Fruit fly (Drosophila melanogaster) whole organism, embryonic: ENCODE measurements around the gene ATP8B.

ENCODE experiments used
- Aef1 ChIP-seq: fragments of 200-800 bp; sonication (Bioruptor generic); IDR thresholded peaks from 3 replicates; pipeline ENCODE4 v1.3.6; 2022; ENCODE audit warnings: missing biosample characterization, missing genetic modification characterization
- Asciz ChIP-seq: fragments of 200-800 bp; sonication (Bioruptor generic); optimal IDR thresholded peaks from 2 replicates; lab custom pipeline; 2017; ENCODE audit warnings: missing biosample characterization, mild to moderate bottlenecking, missing genetic modification characterization, missing genetic modification reagents
- BEAF-32 ChIP-seq: fragments of 200-800 bp; sonication (Bioruptor generic); optimal IDR thresholded peaks from 3 replicates; lab custom pipeline; 2017; ENCODE audit warnings: missing biosample characterization, missing genetic modification characterization, mild to moderate bottlenecking, moderate library complexity, missing genetic modification reagents
- BtbVII ChIP-seq: fragments of 200-800 bp; sonication (Bioruptor generic); optimal IDR thresholded peaks from 3 replicates; lab custom pipeline; 2017; ENCODE audit warnings: missing biosample characterization, mild to moderate bottlenecking, missing genetic modification characterization
- CG10431 ChIP-seq: fragments of 200-800 bp; sonication (Bioruptor generic); optimal IDR thresholded peaks from 3 replicates; lab custom pipeline; 2018; ENCODE audit warnings: missing biosample characterization, mild to moderate bottlenecking, missing genetic modification characterization
- CG12769 ChIP-seq: fragments of 200-800 bp; sonication (Bioruptor generic); optimal IDR thresholded peaks from 2 replicates; lab custom pipeline; 2019; ENCODE audit warnings: missing biosample characterization, mild to moderate bottlenecking, missing genetic modification characterization, moderate library complexity
- CG13296 ChIP-seq: fragments of 200-800 bp; sonication (Bioruptor generic); optimal IDR thresholded peaks from 3 replicates; lab custom pipeline; 2018; ENCODE audit warnings: missing biosample characterization, mild to moderate bottlenecking, missing genetic modification characterization
- CG14860 ChIP-seq: fragments of 200-800 bp; sonication (Bioruptor generic); IDR thresholded peaks from 3 replicates; pipeline ENCODE4 v1.3.6; 2022; ENCODE audit warnings: missing biosample characterization, missing genetic modification characterization; ENCODE audit not compliant: partially characterized antibody
- CG17186 ChIP-seq: fragments of 200-800 bp; sonication (Bioruptor generic); optimal IDR thresholded peaks from 3 replicates; lab custom pipeline; 2017; ENCODE audit warnings: missing biosample characterization, missing genetic modification reagents, missing genetic modification characterization
- CG17829 ChIP-seq: fragments of 200-800 bp; optimal IDR thresholded peaks from 2 replicates; lab custom pipeline; 2019; ENCODE audit warnings: missing biosample characterization, mild to moderate bottlenecking, missing genetic modification characterization, moderate library complexity
- CG18764 ChIP-seq: fragments of 200-800 bp; sonication (Bioruptor generic); optimal IDR thresholded peaks from 3 replicates; lab custom pipeline; 2016; ENCODE audit warnings: missing biosample characterization, missing genetic modification characterization
- CG31365 ChIP-seq: fragments of 200-800 bp; sonication (Bioruptor generic); optimal IDR thresholded peaks from 2 replicates; lab custom pipeline; 2018; ENCODE audit warnings: missing biosample characterization, mild to moderate bottlenecking, missing genetic modification characterization
- CG32767 ChIP-seq: fragments of 200-800 bp; sonication (Bioruptor generic); IDR thresholded peaks from 2 replicates; pipeline ENCODE4 v1.3.6; 2022; ENCODE audit warnings: missing biosample characterization, missing genetic modification characterization
- CG6689 ChIP-seq: fragments of 200-800 bp; sonication (Bioruptor generic); IDR thresholded peaks from 2 replicates; pipeline ENCODE4 v1.3.6; 2022; ENCODE audit warnings: missing biosample characterization, missing genetic modification characterization
- CG6791 ChIP-seq: fragments of 200-800 bp; sonication (Bioruptor generic); IDR thresholded peaks from 3 replicates; pipeline ENCODE4 v1.3.6; 2022; ENCODE audit warnings: missing biosample characterization, missing genetic modification characterization; ENCODE audit not compliant: partially characterized antibody
- CG7271 ChIP-seq: fragments of 200-800 bp; sonication (Bioruptor generic); optimal IDR thresholded peaks from 2 replicates; lab custom pipeline; 2018; ENCODE audit warnings: missing biosample characterization, mild to moderate bottlenecking, missing genetic modification characterization, moderate library complexity
- CG7928 ChIP-seq: fragments of 200-800 bp; sonication (Bioruptor generic); optimal IDR thresholded peaks from 2 replicates; lab custom pipeline; 2017; ENCODE audit warnings: missing biosample characterization, mild to moderate bottlenecking, missing genetic modification characterization
- CG8290 ChIP-seq, 3 experiments: fragments of 200-800 bp; sonication (Bioruptor generic); optimal IDR thresholded peaks; 2 replicates each; lab custom pipeline; 2016 to 2019; ENCODE audit warnings: missing biosample characterization in 3 of 3, missing genetic modification characterization in 3 of 3, mild to moderate bottlenecking in 2 of 3, moderate library complexity in 1 of 3
- CG8478 ChIP-seq: fragments of >200 bp; optimal IDR thresholded peaks from 2 replicates; lab custom pipeline; 2018
- CG8765 ChIP-seq: fragments of 200-800 bp; sonication (Bioruptor generic); IDR thresholded peaks from 2 replicates; pipeline ENCODE4 v1.3.6; 2022; ENCODE audit warnings: missing biosample characterization, missing genetic modification characterization
- CG9876 ChIP-seq: fragments of 200-800 bp; sonication (Bioruptor generic); optimal IDR thresholded peaks from 2 replicates; lab custom pipeline; 2016; ENCODE audit warnings: missing biosample characterization, missing genetic modification characterization
- D19B ChIP-seq: fragments of 200-800 bp; sonication (Bioruptor generic); optimal IDR thresholded peaks from 2 replicates; lab custom pipeline; 2017; ENCODE audit warnings: missing biosample characterization, mild to moderate bottlenecking, missing genetic modification characterization
- Dbx ChIP-seq: fragments of 200-800 bp; sonication (Bioruptor generic); IDR thresholded peaks from 3 replicates; pipeline ENCODE4 v1.3.6; 2022; ENCODE audit warnings: missing biosample characterization, missing genetic modification characterization
- Dll ChIP-seq: fragments of 200-800 bp; sonication (Bioruptor generic); IDR thresholded peaks from 4 replicates; pipeline ENCODE4 v1.3.6; 2022; ENCODE audit warnings: missing biosample characterization, missing genetic modification characterization; ENCODE audit not compliant: partially characterized antibody
- Doc3 ChIP-seq: fragments of 200-800 bp; sonication (Bioruptor generic); IDR thresholded peaks from 3 replicates; pipeline ENCODE4 v1.3.6; 2022; ENCODE audit warnings: missing biosample characterization, missing genetic modification characterization; ENCODE audit not compliant: partially characterized antibody
- Fer2 ChIP-seq: fragments of 200-800 bp; sonication (Bioruptor generic); optimal IDR thresholded peaks from 2 replicates; lab custom pipeline; 2018; ENCODE audit warnings: missing biosample characterization, mild to moderate bottlenecking, missing genetic modification characterization, moderate library complexity
- Hr3 ChIP-seq: fragments of 200-800 bp; sonication (Bioruptor generic); optimal IDR thresholded peaks from 3 replicates; lab custom pipeline; 2016; ENCODE audit warnings: missing biosample characterization, missing genetic modification characterization
- Hr51 ChIP-seq, 2 experiments: fragments of 200-800 bp; sonication (Bioruptor generic); optimal IDR thresholded peaks; 2 replicates in 1 of 2; 3 replicates in 1 of 2; lab custom pipeline; 2016 to 2018; ENCODE audit warnings: missing biosample characterization in 2 of 2, missing genetic modification characterization in 2 of 2, mild to moderate bottlenecking in 1 of 2, moderate library complexity in 1 of 2
- Jarid2 ChIP-seq: fragments of 200-800 bp; sonication (Bioruptor generic); optimal IDR thresholded peaks from 3 replicates; lab custom pipeline; 2017; ENCODE audit warnings: mild to moderate bottlenecking, missing biosample characterization, missing genetic modification reagents, missing genetic modification characterization
- MESR4 ChIP-seq: fragments of 200-800 bp; sonication (Bioruptor generic); optimal IDR thresholded peaks from 2 replicates; lab custom pipeline; 2018; ENCODE audit warnings: missing biosample characterization, mild to moderate bottlenecking, missing genetic modification characterization, moderate library complexity
- Mad ChIP-seq: fragments of 200-800 bp; sonication (Bioruptor generic); optimal IDR thresholded peaks from 2 replicates; lab custom pipeline; 2016; ENCODE audit warnings: missing biosample characterization, missing genetic modification characterization
- Pdp1 ChIP-seq, 2 experiments: fragments of 200-800 bp; sonication (Bioruptor generic); optimal IDR thresholded peaks; 3 replicates each; lab custom pipeline; 2016; ENCODE audit warnings: missing biosample characterization in 2 of 2, missing genetic modification characterization in 2 of 2, mild to moderate bottlenecking in 1 of 2, moderate library complexity in 1 of 2
- Ptx1 ChIP-seq: fragments of 200-800 bp; sonication (Bioruptor generic); IDR thresholded peaks from 2 replicates; pipeline ENCODE4 v1.3.6; 2022; ENCODE audit warnings: missing biosample characterization, missing genetic modification characterization
- Scr ChIP-seq: fragments of 200-800 bp; sonication (Bioruptor generic); IDR thresholded peaks from 2 replicates; pipeline ENCODE4 v1.3.6; 2022; ENCODE audit warnings: missing biosample characterization, missing genetic modification characterization; ENCODE audit not compliant: partially characterized antibody
- Sry-β ChIP-seq: fragments of 200-800 bp; sonication (Bioruptor generic); optimal IDR thresholded peaks from 2 replicates; lab custom pipeline; 2018; ENCODE audit warnings: missing biosample characterization, mild to moderate bottlenecking, missing genetic modification characterization, moderate library complexity
- Stat92E ChIP-seq, 3 experiments: fragments of >200 bp in 2 of 3; fragments of 200-800 bp in 1 of 3; sonication (Bioruptor generic) in 1 of 3; optimal IDR thresholded peaks; 2 replicates each; lab custom pipeline; 2017 to 2019; ENCODE audit warnings: missing biosample characterization in 3 of 3, missing genetic modification characterization in 3 of 3, mild to moderate bottlenecking in 1 of 3, moderate library complexity in 1 of 3
- bcd ChIP-seq: fragments of 200-800 bp; sonication (Bioruptor generic); optimal IDR thresholded peaks from 2 replicates; lab custom pipeline; 2017; ENCODE audit warnings: missing biosample characterization, mild to moderate bottlenecking, missing genetic modification characterization
- fd96Cb ChIP-seq: fragments of 200-800 bp; sonication (Bioruptor generic); optimal IDR thresholded peaks from 2 replicates; lab custom pipeline; 2018; ENCODE audit warnings: missing biosample characterization, mild to moderate bottlenecking, missing genetic modification characterization, moderate library complexity
- jigr1 ChIP-seq: fragments of 200-800 bp; sonication (Bioruptor generic); IDR thresholded peaks from 3 replicates; pipeline ENCODE4 v1.3.6; 2022; ENCODE audit warnings: missing biosample characterization, missing genetic modification characterization
- lilli ChIP-seq: fragments of 200-800 bp; sonication (Bioruptor generic); optimal IDR thresholded peaks from 3 replicates; lab custom pipeline; 2016; ENCODE audit warnings: missing biosample characterization, missing genetic modification characterization
- phol ChIP-seq: fragments of 200-800 bp; sonication (Bioruptor generic); optimal IDR thresholded peaks from 3 replicates; lab custom pipeline; 2018; ENCODE audit warnings: missing biosample characterization, mild to moderate bottlenecking, missing genetic modification characterization, moderate library complexity
- psq ChIP-seq: fragments of 200-800 bp; sonication (Bioruptor generic); optimal IDR thresholded peaks from 2 replicates; lab custom pipeline; 2017; ENCODE audit warnings: missing biosample characterization, missing genetic modification characterization
- ro ChIP-seq: fragments of 200-800 bp; sonication (Bioruptor generic); IDR thresholded peaks from 2 replicates; pipeline ENCODE4 v1.3.6; 2022; ENCODE audit warnings: missing biosample characterization, missing genetic modification characterization
- sqz ChIP-seq: fragments of 200-800 bp; sonication (Bioruptor generic); optimal IDR thresholded peaks from 3 replicates; lab custom pipeline; 2018; ENCODE audit warnings: missing biosample characterization, mild to moderate bottlenecking, missing genetic modification characterization
- ssp ChIP-seq: fragments of 200-800 bp; sonication (Bioruptor generic); IDR thresholded peaks from 2 replicates; pipeline ENCODE4 v1.3.6; 2022; ENCODE audit warnings: missing biosample characterization, missing genetic modification characterization
- stwl ChIP-seq: fragments of 200-800 bp; sonication (Bioruptor generic); optimal IDR thresholded peaks from 3 replicates; lab custom pipeline; 2018; ENCODE audit warnings: missing biosample characterization, mild to moderate bottlenecking, missing genetic modification characterization, moderate library complexity
- trh ChIP-seq: fragments of 200-800 bp; sonication (Bioruptor generic); optimal IDR thresholded peaks from 2 replicates; lab custom pipeline; 2016; ENCODE audit warnings: missing biosample characterization, missing genetic modification characterization
- yki ChIP-seq: fragments of >200 bp; optimal IDR thresholded peaks from 3 replicates; lab custom pipeline; 2018
- zfh2 ChIP-seq: fragments of 200-800 bp; sonication (Bioruptor generic); optimal IDR thresholded peaks from 2 replicates; lab custom pipeline; 2016; ENCODE audit warnings: missing biosample characterization, missing genetic modification characterization

ATP8B gene

dm6 chr3R:12121161-12121560 is 30.7 kb upstream of the ATP8B start (continued):
- TF ChIP-seq CG31365 (tag; lab: Kevin White, UChicago) (peak; percentile 98), Hr3 (GFP tag; lab: Kevin White, UChicago) (peak; percentile 86), Dll (GFP tag; lab: Robert Waterston, UW) (no peak), bcd (GFP tag; lab: Kevin White, UChicago) (peak; percentile 94), Fer2 (tag; lab: Kevin White, UChicago) (peak; percentile 91), Aef1 (peak; percentile 96), Dbx (GFP tag; lab: Robert Waterston, UW) (peak; percentile 95), sqz (peak; percentile 61), CG7928 (GFP tag; lab: Kevin White, UChicago) (peak; percentile 39), CG8290 (GFP tag; optimal IDR thresholded peaks at IDR 0.05; lab: Kevin White, UChicago) (peak; percentile 93), CG8290 (tag; optimal IDR thresholded peaks at IDR 0.05; lab: Kevin White, UChicago) (peak; percentile 51 to 92), CG13296 (GFP tag; lab: Kevin White, UChicago) (peak; percentile 80), yki (lab: Kevin White, UChicago) (no peak), Pdp1 (GFP tag; optimal IDR thresholded peaks at IDR 0.05; lab: Kevin White, UChicago) (peak; percentile 90 to 96), phol (tag; lab: Kevin White, UChicago) (peak; percentile 89), lilli (peak; percentile 77), Ptx1 (peak; percentile 96), CG6791 (GFP tag; lab: Robert Waterston, UW) (peak; percentile 77), Scr (GFP tag; lab: Robert Waterston, UW) (no peak), BtbVII (GFP tag; lab: Kevin White, UChicago) (peak; percentile 27), zfh2 (GFP tag; lab: Kevin White, UChicago) (peak; percentile 92), CG17186 (peak; percentile 51), Jarid2 (GFP tag; lab: Kevin White, UChicago) (peak; percentile 75), psq (GFP tag; lab: Kevin White, UChicago) (peak; percentile 69), trh (GFP tag; lab: Kevin White, UChicago) (peak; percentile 95), Asciz (GFP tag; lab: Kevin White, UChicago) (peak; percentile 73), Mad (GFP tag; lab: Kevin White, UChicago) (peak; percentile 86), fd96Cb (tag; lab: Kevin White, UChicago) (peak; percentile 75), CG12769 (tag; lab: Kevin White, UChicago) (peak; percentile 67), CG9876 (GFP tag; lab: Kevin White, UChicago) (peak; percentile 96), CG32767 (GFP tag; lab: Robert Waterston, UW) (peak; percentile 61; the same call in 1 of the 2 replicates), MESR4 (GFP tag; lab: Kevin White, UChicago) (peak; percentile 1), CG17829 (tag; lab: Kevin White, UChicago) (peak; percentile 74), stwl (tag; lab: Kevin White, UChicago) (peak; percentile 98), CG6689 (GFP tag; lab: Robert Waterston, UW) (peak; percentile 77), jigr1 (GFP tag; lab: Robert Waterston, UW) (peak; percentile 80; the same call in 1 of the 3 replicates), CG8765 (GFP tag; lab: Robert Waterston, UW) (peak; percentile 70), Hr51 (GFP tag; optimal IDR thresholded peaks at IDR 0.05; lab: Kevin White, UChicago) (peak; percentile 64 to 89), ro (GFP tag; lab: Robert Waterston, UW) (peak; percentile 90), CG10431 (GFP tag; lab: Kevin White, UChicago) (peak; percentile 68), Doc3 (no peak), CG18764 (GFP tag; lab: Kevin White, UChicago) (peak; percentile 89), ssp (GFP tag; lab: Robert Waterston, UW) (peak; percentile 90), Stat92E (GFP tag; optimal IDR thresholded peaks at IDR 0.05; lab: Kevin White, UChicago) (no peak), CG7271 (peak; percentile 89), BEAF-32 (GFP tag; lab: Kevin White, UChicago) (peak; percentile 3), CG14860 (GFP tag; lab: Robert Waterston, UW) (no peak), D19B (GFP tag; lab: Kevin White, UChicago) (peak; percentile 77), Sry-β (GFP tag; lab: Kevin White, UChicago) (peak; percentile 37), CG8478 (lab: Kevin White, UChicago) (peak; percentile 60)
